Fruit fly (Drosophila melanogaster) whole organism, adult: ENCODE measurements around the gene aurA.
A peak's percentile ranks its signal among the peaks of the same experiment; 100 is the strongest.

Source experiments
- CG33017 ChIP-seq: fragments of 200-800 bp; sonication (Bioruptor generic); optimal IDR thresholded peaks from 2 replicates; lab custom pipeline; 2018; ENCODE audit warnings: missing biosample characterization, mild to moderate bottlenecking, missing genetic modification characterization, moderate library complexity
- CG7101 ChIP-seq: fragments of 200-800 bp; sonication (Bioruptor generic); optimal IDR thresholded peaks from 2 replicates; lab custom pipeline; 2018; ENCODE audit warnings: missing biosample characterization, mild to moderate bottlenecking, missing genetic modification characterization, moderate library complexity

- TF ChIP-seq CG33017 (tag; lab: Kevin White, UChicago) (peak; percentile 16), CG7101 (peak; percentile 31)
These were observed 11.7 kb downstream of the aurA start, which contains the start of gene Tango9 for dm6 chr3R:11974631-11975030.
